Fruit fly (Drosophila melanogaster) whole organism, pupa: ENCODE measurements around the gene CG31974.
A peak's percentile ranks its signal among the peaks of the same experiment; 100 is the strongest.

ENCODE experiments used
- CG10348 ChIP-seq: fragments of 200-800 bp; sonication (Bioruptor generic); IDR thresholded peaks from 2 replicates; pipeline ENCODE4 v1.3.6; 2022; ENCODE audit warnings: missing biosample characterization, missing genetic modification characterization
- CG12605 ChIP-seq: fragments of 200-800 bp; sonication (Bioruptor generic); IDR thresholded peaks from 2 replicates; pipeline ENCODE4 v1.3.6; 2022; ENCODE audit warnings: missing biosample characterization, missing genetic modification characterization
- CG13204 ChIP-seq: fragments of 200-800 bp; sonication (Bioruptor generic); optimal IDR thresholded peaks from 2 replicates; lab custom pipeline; 2018; ENCODE audit warnings: missing biosample characterization, mild to moderate bottlenecking, missing genetic modification characterization, moderate library complexity
- CG14655 ChIP-seq: fragments of 200-800 bp; sonication (Bioruptor generic); optimal IDR thresholded peaks from 3 replicates; lab custom pipeline; 2017; ENCODE audit warnings: mild to moderate bottlenecking, missing biosample characterization, missing genetic modification reagents, missing genetic modification characterization
- CG15710 ChIP-seq: fragments of 200-800 bp; sonication (Bioruptor generic); optimal IDR thresholded peaks from 2 replicates; lab custom pipeline; 2018; ENCODE audit warnings: missing biosample characterization, mild to moderate bottlenecking, missing genetic modification characterization, moderate library complexity
- CG17806 ChIP-seq: fragments of 200-800 bp; sonication (Bioruptor generic); optimal IDR thresholded peaks from 2 replicates; lab custom pipeline; 2018; ENCODE audit warnings: missing biosample characterization, mild to moderate bottlenecking, missing genetic modification characterization, moderate library complexity
- CG32121 ChIP-seq: fragments of 200-800 bp; sonication (Bioruptor generic); IDR thresholded peaks from 2 replicates; pipeline ENCODE4 v1.3.6; 2022; ENCODE audit warnings: missing biosample characterization, missing genetic modification characterization
- CG34367 ChIP-seq: fragments of 200-800 bp; sonication (Bioruptor generic); optimal IDR thresholded peaks from 2 replicates; lab custom pipeline; 2018; ENCODE audit warnings: missing biosample characterization, mild to moderate bottlenecking, missing genetic modification characterization
- CG4496 ChIP-seq: fragments of 200-800 bp; sonication (Bioruptor generic); IDR thresholded peaks from 3 replicates; pipeline ENCODE4 v1.3.6; 2022; ENCODE audit warnings: missing biosample characterization, missing genetic modification characterization
- CG8159 ChIP-seq: fragments of 200-800 bp; sonication (Bioruptor generic); optimal IDR thresholded peaks from 3 replicates; lab custom pipeline; 2018; ENCODE audit warnings: missing biosample characterization, mild to moderate bottlenecking, missing genetic modification characterization, moderate library complexity
- CG8301 ChIP-seq: fragments of 200-800 bp; sonication (Bioruptor generic); optimal IDR thresholded peaks from 2 replicates; lab custom pipeline; 2018; ENCODE audit warnings: missing biosample characterization, mild to moderate bottlenecking, missing genetic modification characterization
- CG9948 ChIP-seq: fragments of 200-800 bp; sonication (Bioruptor generic); optimal IDR thresholded peaks from 2 replicates; lab custom pipeline; 2018; ENCODE audit warnings: missing biosample characterization, mild to moderate bottlenecking, missing genetic modification characterization, moderate library complexity
- D1 ChIP-seq: fragments of 200-800 bp; sonication (Bioruptor generic); optimal IDR thresholded peaks from 2 replicates; lab custom pipeline; 2018; ENCODE audit warnings: missing biosample characterization, mild to moderate bottlenecking, missing genetic modification characterization, moderate library complexity
- EcR ChIP-seq: fragments of 200-800 bp; sonication (Bioruptor generic); optimal IDR thresholded peaks from 3 replicates; lab custom pipeline; 2019; ENCODE audit warnings: missing biosample characterization, missing genetic modification characterization, mild to moderate bottlenecking, moderate library complexity, missing genetic modification reagents
- Ets98B ChIP-seq: fragments of 200-800 bp; sonication (Bioruptor generic); IDR thresholded peaks from 2 replicates; pipeline ENCODE4 v1.3.6; 2022; ENCODE audit warnings: missing biosample characterization, missing genetic modification characterization
- Pif1A ChIP-seq: fragments of 200-800 bp; sonication (Bioruptor generic); optimal IDR thresholded peaks from 3 replicates; lab custom pipeline; 2016; ENCODE audit warnings: missing biosample characterization, missing genetic modification characterization
- Pif1B ChIP-seq: fragments of 200-800 bp; sonication (Bioruptor generic); optimal IDR thresholded peaks from 3 replicates; lab custom pipeline; 2016; ENCODE audit warnings: missing biosample characterization, missing genetic modification characterization
- Snoo ChIP-seq: fragments of 200-800 bp; sonication (Bioruptor generic); optimal IDR thresholded peaks from 3 replicates; lab custom pipeline; 2017; ENCODE audit warnings: missing biosample characterization, mild to moderate bottlenecking, missing genetic modification characterization, inconsistent platforms
- fd96Ca ChIP-seq: fragments of 200-800 bp; sonication (Bioruptor generic); IDR thresholded peaks from 3 replicates; pipeline ENCODE4 v1.3.6; 2022; ENCODE audit warnings: missing biosample characterization, missing genetic modification characterization
- gl ChIP-seq: fragments of 200-800 bp; sonication (Bioruptor generic); optimal IDR thresholded peaks from 2 replicates; lab custom pipeline; 2018; ENCODE audit warnings: missing biosample characterization, mild to moderate bottlenecking, missing genetic modification characterization
- rn ChIP-seq: fragments of 200-800 bp; sonication (Bioruptor generic); IDR thresholded peaks from 2 replicates; pipeline ENCODE4 v1.3.6; 2022; ENCODE audit warnings: missing biosample characterization, missing genetic modification characterization

The CG31974 gene

DNA sequence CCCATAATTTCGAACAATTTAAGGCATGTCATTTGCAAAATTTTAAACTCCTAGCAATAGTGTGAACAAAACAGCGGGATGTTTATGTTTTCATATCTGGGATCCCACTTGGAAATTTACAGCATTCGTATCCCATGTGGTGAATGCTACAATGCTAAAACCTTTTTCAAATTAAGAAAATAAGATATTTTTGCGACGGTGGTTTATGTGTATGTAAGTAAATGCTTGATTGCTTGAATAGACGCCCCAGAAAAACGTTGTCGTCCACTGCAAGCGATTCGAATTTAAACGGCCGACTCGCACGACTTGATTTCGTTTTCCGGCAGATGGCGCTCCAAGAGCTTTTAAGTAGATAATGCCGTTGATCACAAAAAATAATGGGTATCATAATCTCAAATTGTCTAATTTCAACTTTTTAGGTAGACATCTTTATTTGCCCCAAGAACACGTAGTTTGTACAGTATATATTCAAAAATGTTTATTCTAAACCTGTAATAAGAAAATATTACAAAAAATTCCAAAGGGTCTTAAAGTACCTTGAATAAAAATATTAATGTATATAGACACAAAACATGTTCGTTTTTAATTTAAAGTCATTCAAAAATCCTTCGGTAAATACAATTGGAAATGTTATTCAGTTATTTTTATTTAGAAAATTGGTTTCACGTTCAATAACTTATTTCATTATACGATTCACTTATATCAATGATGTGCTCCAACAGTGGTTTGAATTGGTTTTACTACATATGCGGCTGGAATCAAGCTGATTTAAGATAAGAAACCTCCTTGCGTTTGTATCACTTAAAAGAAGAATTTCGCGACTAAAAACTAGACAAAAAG, 20.5 kb downstream of the CG31974 start:
- no peak for TF ChIP-seq CG8301 (tag; lab: Kevin White, UChicago)
- no peak for TF ChIP-seq EcR (GFP tag; lab: Kevin White, UChicago)
- TF ChIP-seq CG10348 (GFP tag; lab: Robert Waterston, UW), result no peak
- TF ChIP-seq CG4496 (GFP tag; lab: Robert Waterston, UW), result 0 out of 3 replicates have a peak, but pooled peaks have one; percentile 7
- TF ChIP-seq rn (GFP tag; lab: Robert Waterston, UW), result no peak
- TF ChIP-seq CG17806, result no peak
- TF ChIP-seq D1, result peak; percentile 21
- TF ChIP-seq CG9948, result no peak
- TF ChIP-seq CG8159 (tag; lab: Kevin White, UChicago), result no peak
- TF ChIP-seq CG14655 (GFP tag; lab: Kevin White, UChicago), result no peak
- TF ChIP-seq CG32121 (GFP tag; lab: Robert Waterston, UW), result no peak

dm6 chr2L:121456-121831, 21.4 kb downstream of the CG31974 start, which contains the start of gene CG4822:
Gene CG4822 (minus strand): TSS chr2L:121754.
- TF ChIP-seq Pif1B (GFP tag; lab: Kevin White, UChicago), result no peak
- no peak for TF ChIP-seq CG14655 (GFP tag; lab: Kevin White, UChicago)
- peak; percentile 56 for TF ChIP-seq CG12605 (GFP tag; lab: Robert Waterston, UW)
- no peak for TF ChIP-seq CG9948
- TF ChIP-seq CG13204, result peak; percentile 33
- no peak for TF ChIP-seq gl (tag; lab: Kevin White, UChicago)
- TF ChIP-seq CG17806, result no peak
- TF ChIP-seq Snoo (tag; lab: Kevin White, UChicago), result no peak
- TF ChIP-seq CG15710, result no peak
- TF ChIP-seq EcR (GFP tag; lab: Kevin White, UChicago), result peak; percentile 87
- peak; percentile 42; the same call in 1 of the 2 replicates for TF ChIP-seq CG32121 (GFP tag; lab: Robert Waterston, UW)
- TF ChIP-seq CG10348 (GFP tag; lab: Robert Waterston, UW), result no peak
- TF ChIP-seq CG8159 (tag; lab: Kevin White, UChicago), result no peak
- TF ChIP-seq rn (GFP tag; lab: Robert Waterston, UW), result no peak
- no peak for TF ChIP-seq Pif1A
- no peak for TF ChIP-seq D1
- TF ChIP-seq CG4496 (GFP tag; lab: Robert Waterston, UW), result peak; percentile 73; the same call in 2 of the 3 replicates
- TF ChIP-seq CG8301 (tag; lab: Kevin White, UChicago), result no peak
- peak; percentile 71; the same call in 1 of the 3 replicates for TF ChIP-seq fd96Ca (GFP tag; lab: Robert Waterston, UW)
- TF ChIP-seq CG34367 (tag; lab: Kevin White, UChicago), result no peak
- TF ChIP-seq Ets98B (GFP tag; lab: Robert Waterston, UW), result peak; percentile 83; the same call in 1 of the 2 replicates
- TF ChIP-seq, all 21 proteins: peak for 7

- peak; percentile 56 for TF ChIP-seq Pif1A
- no peak for TF ChIP-seq D1
- TF ChIP-seq Ets98B (GFP tag; lab: Robert Waterston, UW), result no peak
- no peak for TF ChIP-seq Snoo (tag; lab: Kevin White, UChicago)
- TF ChIP-seq CG8301 (tag; lab: Kevin White, UChicago), result peak; percentile 49
- no peak for TF ChIP-seq fd96Ca (GFP tag; lab: Robert Waterston, UW)
- no peak for TF ChIP-seq EcR (GFP tag; lab: Kevin White, UChicago)
- TF ChIP-seq gl (tag; lab: Kevin White, UChicago), result no peak
- TF ChIP-seq rn (GFP tag; lab: Robert Waterston, UW), result no peak
- TF ChIP-seq CG14655 (GFP tag; lab: Kevin White, UChicago), result peak; percentile 28
- peak; percentile 30 for TF ChIP-seq Pif1B (GFP tag; lab: Kevin White, UChicago)
- no peak for TF ChIP-seq CG12605 (GFP tag; lab: Robert Waterston, UW)
- no peak for TF ChIP-seq CG34367 (tag; lab: Kevin White, UChicago)
- no peak for TF ChIP-seq CG4496 (GFP tag; lab: Robert Waterston, UW)
- TF ChIP-seq CG17806, result peak; percentile 26
- TF ChIP-seq CG9948, result no peak
- TF ChIP-seq CG32121 (GFP tag; lab: Robert Waterston, UW), result peak; percentile 12; the same call in 1 of the 2 replicates
- peak; percentile 17 for TF ChIP-seq CG15710
- TF ChIP-seq CG10348 (GFP tag; lab: Robert Waterston, UW), result no peak
- no peak for TF ChIP-seq CG13204
These were observed 22.1 kb downstream of the CG31974 start for dm6 chr2L:120492-121455.

- TF ChIP-seq gl (tag; lab: Kevin White, UChicago) (no peak), CG4496 (GFP tag; lab: Robert Waterston, UW) (no peak), CG9948 (no peak), CG12605 (GFP tag; lab: Robert Waterston, UW) (no peak), rn (GFP tag; lab: Robert Waterston, UW) (no peak), Pif1B (GFP tag; lab: Kevin White, UChicago) (no peak), Pif1A (no peak), CG17806 (no peak), CG34367 (tag; lab: Kevin White, UChicago) (no peak), fd96Ca (GFP tag; lab: Robert Waterston, UW) (no peak)
These were observed 25.1 kb downstream of the CG31974 start for dm6 chr2L:117750-118149.

dm6 chr2L:116388-116787, 26.5 kb downstream of the CG31974 start, which contains the start of gene CG13694:
Gene CG13694 (minus strand): TSS chr2L:116488.
- TF ChIP-seq gl (tag; lab: Kevin White, UChicago) (no peak), CG8301 (tag; lab: Kevin White, UChicago) (no peak)
